Worm (Caenorhabditis elegans) whole organism, late embryonic: ENCODE data around the gene clec-122.
"Not testable (repeated sequence)": the region's sequence is repeated elsewhere in the genome, so short reads cannot be mapped to it uniquely, and the experiment has no call there.

Experiments used
- C08G9.2 ChIP-seq: sonication (generic microtip); optimal IDR thresholded peaks from 2 replicates; lab custom pipeline; 2016; ENCODE audit warnings: mild to moderate bottlenecking, missing genetic modification characterization, moderate library complexity, missing compliant biosample characterization
- F13H6.1 ChIP-seq: sonication (generic microtip); optimal IDR thresholded peaks from 2 replicates; lab custom pipeline; 2016; ENCODE audit warnings: missing genetic modification characterization, missing compliant biosample characterization
- K02D7.2 ChIP-seq: sonication (generic microtip); optimal IDR thresholded peaks from 2 replicates; lab custom pipeline; 2017; ENCODE audit warnings: mild to moderate bottlenecking, missing genetic modification characterization, missing compliant biosample characterization
- K09A11.1 ChIP-seq: sonication (generic microtip); optimal IDR thresholded peaks from 2 replicates; lab custom pipeline; 2017; ENCODE audit warnings: antibody characterized with exemption, mild to moderate bottlenecking, missing genetic modification characterization, missing compliant biosample characterization; ENCODE audit not compliant: insufficient read depth
- Y22D7AL.16 ChIP-seq: sonication (generic microtip); optimal IDR thresholded peaks from 2 replicates; lab custom pipeline; 2016; ENCODE audit warnings: missing genetic modification characterization, missing compliant biosample characterization
- ama-1 ChIP-seq: fragments of 150-350 bp; optimal IDR thresholded peaks from 2 replicates; lab custom pipeline; 2014
- ceh-14 ChIP-seq: sonication (generic microtip); optimal IDR thresholded peaks from 2 replicates; lab custom pipeline; 2016; ENCODE audit warnings: missing genotype, missing genetic modification characterization, missing compliant biosample characterization
- ceh-18 ChIP-seq: sonication (generic microtip); optimal IDR thresholded peaks from 2 replicates; lab custom pipeline; 2016; ENCODE audit warnings: missing genetic modification characterization, missing compliant biosample characterization
- ceh-19 ChIP-seq: fragments of 200-800 bp; sonication (Bioruptor generic); optimal IDR thresholded peaks from 2 replicates; lab custom pipeline; 2018; ENCODE audit warnings: mild to moderate bottlenecking, missing genetic modification characterization, missing compliant biosample characterization
- ceh-2 ChIP-seq: sonication (generic microtip); optimal IDR thresholded peaks from 2 replicates; lab custom pipeline; 2016; ENCODE audit warnings: missing genotype, missing genetic modification characterization, missing compliant biosample characterization
- ceh-22 ChIP-seq: sonication (generic microtip); optimal IDR thresholded peaks from 2 replicates; lab custom pipeline; 2017; ENCODE audit warnings: missing biosample characterization, missing genetic modification characterization
- ceh-30 ChIP-seq: fragments of 150-350 bp; optimal IDR thresholded peaks from 2 replicates; lab custom pipeline; 2014; ENCODE audit warnings: missing biosample characterization, missing genetic modification characterization
- ceh-34 ChIP-seq: sonication (generic microtip); optimal IDR thresholded peaks from 2 replicates; lab custom pipeline; 2016; ENCODE audit warnings: mild to moderate bottlenecking, missing genetic modification characterization, missing compliant biosample characterization
- ceh-6 ChIP-seq: fragments of 200-800 bp; sonication (Bioruptor generic); optimal IDR thresholded peaks from 2 replicates; lab custom pipeline; 2018; ENCODE audit warnings: mild to moderate bottlenecking, missing genetic modification characterization, missing compliant biosample characterization
- ceh-9 ChIP-seq: sonication (generic microtip); optimal IDR thresholded peaks from 2 replicates; lab custom pipeline; 2016; ENCODE audit warnings: mild to moderate bottlenecking, missing genetic modification characterization, inconsistent platforms, missing compliant biosample characterization
- dve-1 ChIP-seq: sonication (generic microtip); optimal IDR thresholded peaks from 2 replicates; lab custom pipeline; 2017; ENCODE audit warnings: antibody characterized with exemption, mild to moderate bottlenecking, missing genetic modification characterization, missing compliant biosample characterization
- ets-4 ChIP-seq: sonication (generic microtip); optimal IDR thresholded peaks from 2 replicates; lab custom pipeline; 2016; ENCODE audit warnings: missing genetic modification characterization, missing compliant biosample characterization
- fkh-10 ChIP-seq: fragments of 150-350 bp; optimal IDR thresholded peaks from 2 replicates; lab custom pipeline; 2014; ENCODE audit warnings: missing biosample characterization, missing genetic modification reagents, missing genetic modification characterization
- fkh-6 ChIP-seq: sonication (generic microtip); optimal IDR thresholded peaks from 2 replicates; lab custom pipeline; 2016; ENCODE audit warnings: missing genetic modification characterization, missing compliant biosample characterization
- gmeb-2 ChIP-seq: sonication (generic microtip); optimal IDR thresholded peaks from 2 replicates; lab custom pipeline; 2016; ENCODE audit warnings: missing genetic modification characterization, inconsistent platforms, missing compliant biosample characterization
- hlh-13 ChIP-seq: fragments of 200-800 bp; sonication (Bioruptor generic); optimal IDR thresholded peaks from 2 replicates; lab custom pipeline; 2018; ENCODE audit warnings: mild to moderate bottlenecking, missing genetic modification characterization, missing compliant biosample characterization
- hlh-15 ChIP-seq: sonication (generic microtip); optimal IDR thresholded peaks from 2 replicates; lab custom pipeline; 2016; ENCODE audit warnings: missing genetic modification characterization, missing compliant biosample characterization
- hlh-30 ChIP-seq: sonication (generic microtip); optimal IDR thresholded peaks from 2 replicates; lab custom pipeline; 2017; ENCODE audit warnings: antibody characterized with exemption, missing genetic modification characterization, missing compliant biosample characterization; ENCODE audit not compliant: insufficient read depth
- hlh-6 ChIP-seq: sonication (generic microtip); optimal IDR thresholded peaks from 2 replicates; lab custom pipeline; 2016; ENCODE audit warnings: missing genotype, missing genetic modification characterization, missing compliant biosample characterization
- lin-11 ChIP-seq: fragments of 200-800 bp; sonication (Bioruptor generic); optimal IDR thresholded peaks from 2 replicates; lab custom pipeline; 2018; ENCODE audit warnings: mild to moderate bottlenecking, missing genetic modification characterization, missing compliant biosample characterization
- madf-2 ChIP-seq: sonication (generic microtip); optimal IDR thresholded peaks from 2 replicates; lab custom pipeline; 2017; ENCODE audit warnings: missing genetic modification characterization, missing compliant biosample characterization
- mec-3 ChIP-seq: sonication (generic microtip); optimal IDR thresholded peaks from 2 replicates; lab custom pipeline; 2016; ENCODE audit warnings: borderline replicate concordance, missing genetic modification characterization, missing compliant biosample characterization
- npax-4 ChIP-seq: sonication (generic microtip); optimal IDR thresholded peaks from 2 replicates; lab custom pipeline; 2016; ENCODE audit warnings: missing genetic modification characterization, missing compliant biosample characterization
- odd-2 ChIP-seq: sonication (generic microtip); optimal IDR thresholded peaks from 2 replicates; lab custom pipeline; 2017; ENCODE audit warnings: antibody characterized with exemption, mild to moderate bottlenecking, missing genetic modification characterization, missing compliant biosample characterization
- pag-3 ChIP-seq: sonication (generic microtip); optimal IDR thresholded peaks from 2 replicates; lab custom pipeline; 2016; ENCODE audit warnings: missing compliant biosample characterization, missing genetic modification characterization, borderline replicate concordance
- pax-1 ChIP-seq: fragments of 150-350 bp; optimal IDR thresholded peaks from 2 replicates; lab custom pipeline; 2014; ENCODE audit warnings: missing biosample characterization, missing genetic modification characterization
- pha-4 ChIP-seq: fragments of 150-350 bp; optimal IDR thresholded peaks from 2 replicates; lab custom pipeline; 2018; ENCODE audit warnings: missing biosample characterization, missing genetic modification reagents, missing genetic modification characterization
- pros-1 ChIP-seq: fragments of 150-350 bp; optimal IDR thresholded peaks from 2 replicates; lab custom pipeline; 2014; ENCODE audit warnings: missing biosample characterization, missing genetic modification reagents, missing genetic modification characterization
- ref-2 ChIP-seq: sonication (generic microtip); optimal IDR thresholded peaks from 2 replicates; lab custom pipeline; 2016; ENCODE audit warnings: missing genetic modification characterization, missing compliant biosample characterization
- rnt-1 ChIP-seq: sonication (generic microtip); optimal IDR thresholded peaks from 2 replicates; lab custom pipeline; 2016; ENCODE audit warnings: missing genetic modification characterization, missing compliant biosample characterization
- sdc-2 ChIP-seq: sonication (generic microtip); optimal IDR thresholded peaks from 2 replicates; lab custom pipeline; 2016; ENCODE audit warnings: missing genotype, missing genetic modification characterization, missing compliant biosample characterization
- sox-2 ChIP-seq: fragments of 200-800 bp; sonication (Bioruptor generic); IDR thresholded peaks from 2 replicates; pipeline ENCODE4 v1.3.6; 2022; ENCODE audit warnings: missing genetic modification reagents, missing genetic modification characterization, missing compliant biosample characterization
- sox-4 ChIP-seq: sonication (generic microtip); optimal IDR thresholded peaks from 2 replicates; lab custom pipeline; 2017; ENCODE audit warnings: mild to moderate bottlenecking, missing genetic modification characterization, inconsistent platforms, missing compliant biosample characterization
- syd-9 ChIP-seq: sonication (generic microtip); optimal IDR thresholded peaks from 2 replicates; lab custom pipeline; 2016; ENCODE audit warnings: mild to moderate bottlenecking, missing genetic modification characterization, moderate library complexity, missing compliant biosample characterization
- unc-42 ChIP-seq: sonication (generic microtip); optimal IDR thresholded peaks from 2 replicates; lab custom pipeline; 2016; ENCODE audit warnings: missing genotype, missing genetic modification characterization, missing compliant biosample characterization
- unc-55 ChIP-seq: sonication (generic microtip); optimal IDR thresholded peaks from 2 replicates; lab custom pipeline; 2017; ENCODE audit warnings: missing biosample characterization, missing genetic modification reagents, missing genetic modification characterization
- zip-5 ChIP-seq: sonication (generic microtip); optimal IDR thresholded peaks from 2 replicates; lab custom pipeline; 2016; ENCODE audit warnings: missing genetic modification characterization, missing compliant biosample characterization

clec-122 gene

ce11 chrII:3144552-3144951 is 38.7 kb downstream of the clec-122 start, which contains the start of gene sri-43:
Gene sri-43, minus strand, starts transcription at chrII:3144652.
- TF ChIP-seq odd-2 (tag; lab: Kevin White, UChicago); mec-3 (tag; lab: Kevin White, UChicago); hlh-15: not testable (repeated sequence)

DNA sequence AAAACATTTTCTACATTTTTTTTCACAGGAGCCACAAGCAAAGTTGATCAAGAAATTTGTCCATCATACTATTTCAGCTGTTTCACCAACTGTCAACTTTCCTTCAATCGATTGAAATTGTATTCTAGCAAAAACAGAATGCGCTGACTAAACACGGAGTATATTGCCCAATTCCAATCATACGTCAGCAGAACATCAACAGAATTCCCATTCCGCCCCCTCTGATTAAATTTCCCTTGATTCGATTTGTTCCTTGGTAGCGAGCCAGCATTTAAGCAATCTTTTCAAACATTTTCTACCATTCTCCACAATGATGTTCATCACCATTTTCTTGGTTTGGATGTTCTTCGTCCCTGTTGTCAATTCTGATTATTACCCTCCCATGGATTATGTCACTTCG is 40.0 kb downstream of the clec-122 start, which contains the start of gene T10D4.15:
T10D4.15 (plus strand) TSS at position 301 of the 400 bp plus-strand sequence.
- TF ChIP-seq pag-3 (tag; lab: Kevin White, UChicago) (no peak), pros-1 (tag; lab: Kevin White, UChicago) (no peak), unc-55 (no peak), ceh-19 (GFP tag; lab: Kevin White, UChicago) (no peak), ceh-9 (tag; lab: Kevin White, UChicago) (no peak), F13H6.1 (tag; lab: Kevin White, UChicago) (no peak), ceh-30 (tag; lab: Kevin White, UChicago) (no peak), rnt-1 (no peak), ceh-2 (tag; lab: Kevin White, UChicago) (no peak), hlh-30 (tag; lab: Kevin White, UChicago) (no peak), ceh-6 (no peak), fkh-10 (GFP tag; lab: Kevin White, UChicago) (no peak)

DNA sequence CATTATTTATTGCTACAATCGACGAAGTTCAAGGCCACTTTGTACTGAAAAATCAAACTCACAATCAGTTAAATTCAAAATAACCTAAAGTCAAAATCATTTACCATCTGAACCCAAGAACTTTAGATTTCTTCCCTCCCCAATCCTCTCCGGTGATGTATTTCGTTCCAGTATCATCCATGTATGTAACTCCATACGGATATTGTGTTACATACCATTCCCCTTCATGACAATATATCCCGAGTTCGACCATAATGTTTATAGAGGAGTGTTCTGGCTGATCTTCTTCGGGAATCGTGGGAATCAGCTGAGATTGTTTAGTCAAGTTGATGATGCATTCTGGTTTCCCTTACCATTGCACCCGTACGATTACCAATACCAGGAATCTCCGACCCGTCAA is 42.5 kb downstream of the clec-122 start:
- TF ChIP-seq pros-1 (tag; lab: Kevin White, UChicago) (no peak), ama-1 (no peak), ref-2 (tag; lab: Kevin White, UChicago) (no peak), madf-2 (no peak), gmeb-2 (tag; lab: Kevin White, UChicago) (no peak), sox-2 (GFP tag; lab: Robert Waterston, UW) (no peak), hlh-30 (tag; lab: Kevin White, UChicago) (no peak), F13H6.1 (tag; lab: Kevin White, UChicago) (no peak), fkh-10 (GFP tag; lab: Kevin White, UChicago) (no peak), ceh-9 (tag; lab: Kevin White, UChicago) (no peak), pha-4 (tag; lab: Kevin White, UChicago) (no peak), Y22D7AL.16 (tag; lab: Kevin White, UChicago) (no peak), hlh-13 (GFP tag; lab: Kevin White, UChicago) (no peak), rnt-1 (no peak), ceh-18 (no peak)

DNA sequence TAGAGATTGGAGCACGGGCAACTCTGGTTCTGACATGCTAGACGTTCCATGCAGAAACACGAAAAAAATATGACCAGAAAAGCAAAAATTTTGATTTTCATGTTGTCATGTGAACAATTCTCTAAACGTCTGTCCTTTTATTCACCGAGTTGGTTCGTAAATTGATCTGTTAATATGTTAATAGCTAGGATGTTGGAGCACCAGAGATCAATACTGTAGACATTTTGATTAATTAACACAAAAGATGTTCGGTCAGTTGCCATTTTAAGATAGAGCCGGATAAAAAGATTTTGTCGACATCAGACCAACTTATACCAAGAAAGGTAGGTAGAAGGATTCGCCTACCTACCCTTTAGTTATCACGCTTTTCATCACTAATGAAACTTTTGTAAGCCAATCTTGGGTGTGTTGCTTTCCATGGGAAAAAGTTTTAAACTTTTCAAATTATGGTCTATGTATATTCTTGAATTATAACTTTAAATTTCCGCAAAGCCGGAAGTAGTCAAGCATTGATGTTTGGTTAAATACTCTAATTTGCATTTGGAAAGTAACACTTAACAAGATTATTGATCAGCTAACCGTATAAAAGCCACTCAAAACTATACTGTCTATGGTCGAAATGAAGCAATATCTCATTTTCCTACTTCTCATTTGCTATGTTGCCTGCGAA is 43.8 kb downstream of the clec-122 start, which contains the start of the genes T10D4.11 and T10D4.1:
T10D4.11 (minus strand) TSS at position 101 of the 670 bp plus-strand sequence.
T10D4.1 (plus strand) TSS at position 620 of the 670 bp plus-strand sequence.
- TF ChIP-seq sox-4 (tag; lab: Kevin White, UChicago): no peak
- TF ChIP-seq ceh-34 (tag; lab: Kevin White, UChicago): no peak
- no peak for TF ChIP-seq pag-3 (tag; lab: Kevin White, UChicago)
- TF ChIP-seq ref-2 (tag; lab: Kevin White, UChicago): no peak
- no peak for TF ChIP-seq madf-2
- TF ChIP-seq sdc-2 (tag; lab: Kevin White, UChicago): no peak
- TF ChIP-seq ceh-2 (tag; lab: Kevin White, UChicago): no peak
- TF ChIP-seq K09A11.1 (tag; lab: Kevin White, UChicago): no peak
- no peak for TF ChIP-seq lin-11 (tag; lab: Kevin White, UChicago)
- TF ChIP-seq K02D7.2 (tag; lab: Kevin White, UChicago): no peak
- no peak for TF ChIP-seq dve-1 (tag; lab: Kevin White, UChicago)
- TF ChIP-seq npax-4: no peak

- TF ChIP-seq ceh-14 (tag; lab: Kevin White, UChicago) (no peak), mec-3 (tag; lab: Kevin White, UChicago) (no peak), unc-42 (tag; lab: Kevin White, UChicago) (no peak), pax-1 (tag; lab: Kevin White, UChicago) (no peak), fkh-6 (no peak), sdc-2 (tag; lab: Kevin White, UChicago) (no peak), pha-4 (tag; lab: Kevin White, UChicago) (no peak), hlh-6 (tag; lab: Kevin White, UChicago) (no peak), hlh-30 (tag; lab: Kevin White, UChicago) (no peak), rnt-1 (no peak), zip-5 (tag; lab: Kevin White, UChicago) (no peak), ceh-2 (tag; lab: Kevin White, UChicago) (no peak), pag-3 (tag; lab: Kevin White, UChicago) (no peak), syd-9 (tag; lab: Kevin White, UChicago) (no peak), ceh-22 (tag; lab: Kevin White, UChicago) (no peak), ets-4 (tag; lab: Kevin White, UChicago) (no peak), C08G9.2 (tag; lab: Kevin White, UChicago) (no peak)
Measured at ce11 chrII:3151615-3152014, 45.8 kb downstream of the clec-122 start, which contains the start of the genes T10D4.14 and T10D4.19. Gene T10D4.14, minus strand, starts transcription at chrII:3151715. Gene T10D4.19, plus strand, starts transcription at chrII:3151918.
